Fruit fly (Drosophila melanogaster) whole organism, pupa: ENCODE measurements around the gene Obp19d.

Experiments used
- CG13204 ChIP-seq: fragments of 200-800 bp; sonication (Bioruptor generic); optimal IDR thresholded peaks from 2 replicates; lab custom pipeline; 2018; ENCODE audit warnings: missing biosample characterization, mild to moderate bottlenecking, missing genetic modification characterization, moderate library complexity
- CG15710 ChIP-seq: fragments of 200-800 bp; sonication (Bioruptor generic); optimal IDR thresholded peaks from 2 replicates; lab custom pipeline; 2018; ENCODE audit warnings: missing biosample characterization, mild to moderate bottlenecking, missing genetic modification characterization, moderate library complexity
- CG8159 ChIP-seq: fragments of 200-800 bp; sonication (Bioruptor generic); optimal IDR thresholded peaks from 3 replicates; lab custom pipeline; 2018; ENCODE audit warnings: missing biosample characterization, mild to moderate bottlenecking, missing genetic modification characterization, moderate library complexity

- TF ChIP-seq CG15710 (tag; lab: Kevin White, UChicago) (no peak), CG13204 (GFP tag; lab: Kevin White, UChicago) (no peak), CG8159 (no peak)
Observed at dm6 chrX:20391230-20391629, 28.2 kb upstream of the Obp19d start.
